Worm (Caenorhabditis elegans) whole organism, L1 larva: ENCODE data around the gene nlp-5.

Experiments
- aly-2 ChIP-seq: fragments of 150-350 bp; optimal IDR thresholded peaks from 2 replicates; lab custom pipeline; 2014; ENCODE audit warnings: missing biosample characterization, missing genetic modification characterization
- jun-1 ChIP-seq: fragments of 150-350 bp; optimal IDR thresholded peaks from 2 replicates; lab custom pipeline; 2014; ENCODE audit warnings: missing biosample characterization, missing genetic modification reagents, missing genetic modification characterization
- lin-13 ChIP-seq: fragments of 150-350 bp; optimal IDR thresholded peaks from 2 replicates; lab custom pipeline; 2014; ENCODE audit warnings: missing biosample characterization, missing genetic modification reagents, missing genetic modification characterization
- nhr-47 ChIP-seq: sonication (generic microtip); optimal IDR thresholded peaks from 2 replicates; lab custom pipeline; 2016; ENCODE audit warnings: mild to moderate bottlenecking, missing genetic modification characterization, moderate library complexity, missing compliant biosample characterization

DNA sequence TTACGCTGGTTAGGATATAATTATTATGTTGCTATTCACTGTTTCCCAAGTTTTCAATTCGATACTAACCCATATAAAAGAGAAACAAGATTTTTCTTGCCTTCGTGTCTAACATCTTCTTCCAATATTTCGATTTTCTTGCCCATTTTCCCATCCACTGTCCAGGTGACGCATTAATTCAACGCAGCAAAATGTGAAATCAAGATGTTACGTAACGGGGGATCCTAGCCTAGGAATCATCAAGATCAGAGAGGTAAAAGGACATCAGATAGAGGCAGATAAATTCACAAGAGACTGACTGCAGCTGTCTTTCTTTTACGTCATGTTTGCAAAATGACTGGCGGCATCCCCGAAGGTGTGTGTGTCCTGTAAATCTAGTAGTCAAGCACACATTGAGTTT is 13.6 kb upstream of the nlp-5 start:
- no peak for TF ChIP-seq lin-13 (GFP tag; lab: Kevin White, UChicago)
- TF ChIP-seq jun-1 (tag; lab: Kevin White, UChicago): no peak
- no peak for TF ChIP-seq aly-2
- TF ChIP-seq nhr-47 (tag; lab: Kevin White, UChicago): no peak
